Worm (Caenorhabditis elegans): ENCODE measurements around the gene frk-1.

DNA sequence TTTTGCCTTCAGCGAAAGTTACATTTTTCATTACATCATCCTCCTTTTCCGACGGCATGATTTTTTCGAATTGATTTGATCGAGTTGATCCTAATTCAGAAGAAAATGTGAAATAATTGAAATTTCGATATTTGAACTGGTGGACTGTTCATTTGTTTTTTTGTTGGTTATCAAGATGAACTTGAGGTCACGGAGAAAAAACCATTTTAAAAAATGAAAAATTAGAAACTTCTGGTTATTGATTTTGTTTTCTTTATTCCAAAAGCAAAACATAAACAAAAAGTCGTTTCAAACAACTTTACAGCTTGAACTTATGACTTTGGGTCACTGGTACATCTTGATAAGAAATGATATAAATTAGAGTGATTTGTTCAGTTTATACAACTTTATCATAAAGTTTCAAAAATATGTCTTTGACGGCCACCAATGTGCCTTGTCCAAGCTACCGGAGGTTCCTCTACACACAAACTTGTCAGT lies 32.1 kb downstream of the frk-1 start, which contains the start of the genes ttbk-4 and W01B6.4:
- TF ChIP-seq dao-5 (tag; optimal IDR thresholded peaks at IDR 0.05): no peak
- TF ChIP-seq him-1 (tag; optimal IDR thresholded peaks at IDR 0.05): no peak
- TF ChIP-seq W03F9.2 (tag; optimal IDR thresholded peaks at IDR 0.05): no peak

All from whole organism, L4/young adult.